Worm (Caenorhabditis elegans): Measurements from ENCODE around the gene R08C7.1.
A peak's percentile ranks its signal among the peaks of the same experiment; 100 is the strongest.

The R08C7.1 gene

DNA sequence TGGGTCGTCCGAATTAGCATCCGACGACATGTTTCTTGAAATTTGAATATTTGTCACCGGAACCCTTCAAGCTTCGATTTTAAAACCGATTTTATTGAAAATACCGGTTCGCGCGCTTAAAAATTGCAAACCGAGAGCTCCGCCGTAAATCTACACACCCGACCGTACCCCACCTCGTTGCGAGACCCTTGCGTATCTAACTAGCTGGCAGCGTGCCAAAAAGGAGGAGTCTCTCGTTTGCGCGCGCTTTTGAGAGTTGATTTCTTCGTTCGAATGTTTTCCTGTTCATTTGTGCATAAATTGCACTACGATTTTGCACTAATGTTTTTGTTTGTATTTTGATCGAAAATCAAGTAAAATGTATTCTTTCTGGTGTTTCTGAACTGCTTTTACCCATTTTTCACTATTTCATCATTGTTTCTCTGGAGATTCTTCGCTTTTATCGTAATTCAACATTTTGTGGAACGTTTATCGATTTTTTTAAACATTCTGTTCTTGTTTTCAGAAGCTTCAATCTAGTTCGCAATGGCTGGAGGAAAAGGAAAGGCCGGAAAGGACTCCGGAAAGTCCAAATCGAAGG lies 5.9 kb upstream of the R08C7.1 start, which contains the start of the genes wapl-1 and htz-1 (continued):
- TF ChIP-seq daf-12 (tag; optimal IDR thresholded peaks at IDR 0.05) (peak; percentile 42), unc-62 (GFP tag; optimal IDR thresholded peaks at IDR 0.05) (no peak), R02D3.7 (tag; optimal IDR thresholded peaks at IDR 0.05) (peak; percentile 99), egl-5 (tag; optimal IDR thresholded peaks at IDR 0.05) (peak; percentile 24), ztf-11 (tag; optimal IDR thresholded peaks at IDR 0.05) (no peak), nhr-67 (tag; optimal IDR thresholded peaks at IDR 0.05) (no peak), nfya-1 (tag; optimal IDR thresholded peaks at IDR 0.05; ENCODE audit: insufficient read depth) (peak; percentile 99), pha-4 (tag; optimal IDR thresholded peaks at IDR 0.05) (peak; percentile 99), fkh-10 (GFP tag; optimal IDR thresholded peaks at IDR 0.05) (peak; percentile 84), zag-1 (tag; optimal IDR thresholded peaks at IDR 0.05) (peak; percentile 42), elt-3 (tag; optimal IDR thresholded peaks at IDR 0.05) (peak in 1 of 3 experiments; percentile 18), hmg-11 (tag; optimal IDR thresholded peaks at IDR 0.05) (peak; percentile 90), mdl-1 (tag; optimal IDR thresholded peaks at IDR 0.05) (peak; percentile 49), lsy-12 (tag; optimal IDR thresholded peaks at IDR 0.05) (peak; percentile 94)

- no peak for TF ChIP-seq nhr-43 (tag; optimal IDR thresholded peaks at IDR 0.05; ENCODE audit: poor library complexity, severe bottlenecking)
- TF ChIP-seq ceh-28 (tag; optimal IDR thresholded peaks at IDR 0.05), result peak; percentile 84
- TF ChIP-seq nhr-25 (tag; optimal IDR thresholded peaks at IDR 0.05), result peak; percentile 50
- TF ChIP-seq unc-62 (GFP tag; optimal IDR thresholded peaks at IDR 0.05), result no peak
- TF ChIP-seq eor-1 (tag; optimal IDR thresholded peaks at IDR 0.05), result no peak
- TF ChIP-seq pha-4 (tag; optimal IDR thresholded peaks at IDR 0.05), result peak; percentile 65
- no peak for TF ChIP-seq ztf-4 (tag; optimal IDR thresholded peaks at IDR 0.05)
- TF ChIP-seq nfya-1 (tag; optimal IDR thresholded peaks at IDR 0.05; ENCODE audit: insufficient read depth), result peak; percentile 59
- peak; percentile 1 for TF ChIP-seq ZK546.5 (tag; optimal IDR thresholded peaks at IDR 0.05)
- TF ChIP-seq R02D3.7 (tag; optimal IDR thresholded peaks at IDR 0.05), result peak; percentile 42
- peak; percentile 43 for TF ChIP-seq nhr-23 (tag; optimal IDR thresholded peaks at IDR 0.05)
- TF ChIP-seq pqm-1 (tag; optimal IDR thresholded peaks at IDR 0.05), result peak; percentile 20
- TF ChIP-seq ama-1 (optimal IDR thresholded peaks at IDR 0.05), result peak; percentile 83
- no peak for TF ChIP-seq nhr-77 (tag; optimal IDR thresholded peaks at IDR 0.05)
Measured at ce11 chrIV:4446884-4447283, 4.8 kb upstream of the R08C7.1 start.

DNA sequence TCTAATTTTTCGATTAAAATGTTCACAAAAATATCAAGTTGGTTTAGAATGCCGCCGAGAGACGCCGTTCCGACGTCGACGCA lies 4.6 kb upstream of the R08C7.1 start, which contains the start of gene chat-1:
Gene chat-1, plus strand, starts transcription at position 48 of the 83 bp plus-strand sequence.
- TF ChIP-seq hmg-11 (tag; optimal IDR thresholded peaks at IDR 0.05) (no peak), mml-1 (tag; optimal IDR thresholded peaks at IDR 0.05) (no peak)

DNA sequence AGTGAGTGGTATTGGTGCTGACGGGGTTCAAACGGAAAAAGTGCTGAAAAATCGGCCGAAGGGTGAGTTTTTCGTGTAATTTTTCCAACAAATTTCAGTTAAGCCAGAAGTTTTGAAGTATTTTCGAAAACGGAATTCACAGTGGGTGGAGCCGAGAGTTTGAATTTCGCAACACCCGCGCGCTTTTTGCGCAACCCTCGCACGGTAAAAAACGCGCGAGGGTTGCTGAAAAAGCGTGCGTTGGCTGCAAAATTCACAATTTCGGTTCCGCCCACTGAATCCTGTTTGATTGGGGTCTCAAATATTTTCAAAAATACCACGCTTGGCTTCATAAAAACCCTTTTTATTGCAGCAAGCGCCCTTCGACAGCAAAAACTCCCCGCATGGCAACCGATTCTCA lies 4.3 kb upstream of the R08C7.1 start:
- TF ChIP-seq nhr-237 (tag; optimal IDR thresholded peaks at IDR 0.05) (no peak), ztf-11 (tag; optimal IDR thresholded peaks at IDR 0.05) (no peak), nhr-11 (tag; optimal IDR thresholded peaks at IDR 0.05) (no peak), nhr-28 (tag; optimal IDR thresholded peaks at IDR 0.05) (no peak), mml-1 (tag; optimal IDR thresholded peaks at IDR 0.05) (no peak), sea-2 (GFP tag; optimal IDR thresholded peaks at IDR 0.05) (no peak), R02D3.7 (tag; optimal IDR thresholded peaks at IDR 0.05) (no peak), ceh-16 (tag; optimal IDR thresholded peaks at IDR 0.05) (no peak), lsy-12 (tag; optimal IDR thresholded peaks at IDR 0.05) (no peak), daf-12 (tag; optimal IDR thresholded peaks at IDR 0.05) (no peak)

DNA sequence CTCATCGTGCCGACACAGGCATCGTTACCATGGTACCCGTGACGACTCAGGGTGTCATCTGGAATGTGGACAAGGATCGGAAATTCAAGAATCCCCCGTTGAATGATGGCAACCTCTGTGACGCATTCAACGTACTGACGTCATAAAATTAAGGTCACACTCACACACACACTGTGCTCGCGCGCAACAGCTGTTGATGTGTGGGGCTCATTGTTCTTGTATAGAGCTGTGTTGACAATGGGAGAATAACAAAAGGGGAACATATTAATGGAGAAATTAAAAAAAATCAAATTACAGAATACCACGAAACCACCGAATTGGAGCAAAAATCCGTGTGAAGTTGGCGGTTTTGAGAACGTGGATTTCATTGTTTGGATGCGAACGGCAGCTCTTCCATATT lies 3.3 kb upstream of the R08C7.1 start:
- TF ChIP-seq hmg-11 (tag; optimal IDR thresholded peaks at IDR 0.05) (no peak), pha-4 (tag; optimal IDR thresholded peaks at IDR 0.05) (peak; percentile 8)

ce11 chrIV:4449439-4449838 lies 2.2 kb upstream of the R08C7.1 start, which contains the start of gene R08C7.12:
Gene R08C7.12 (plus strand): TSS chrIV:4449739.
- TF ChIP-seq lin-15B (tag; optimal IDR thresholded peaks at IDR 0.05), result no peak
- no peak for TF ChIP-seq elt-2 (tag; optimal IDR thresholded peaks at IDR 0.05)
- no peak for TF ChIP-seq unc-62 (GFP tag; optimal IDR thresholded peaks at IDR 0.05)
- no peak for TF ChIP-seq jun-1 (tag; optimal IDR thresholded peaks at IDR 0.05)
- TF ChIP-seq nhr-43 (tag; optimal IDR thresholded peaks at IDR 0.05; ENCODE audit: poor library complexity, severe bottlenecking), result no peak
- TF ChIP-seq lsy-12 (tag; optimal IDR thresholded peaks at IDR 0.05), result no peak
- no peak for TF ChIP-seq mdl-1 (tag; optimal IDR thresholded peaks at IDR 0.05)
- TF ChIP-seq nhr-76 (tag; optimal IDR thresholded peaks at IDR 0.05), result no peak
- TF ChIP-seq R02D3.7 (tag; optimal IDR thresholded peaks at IDR 0.05), result no peak
- no peak for TF ChIP-seq aly-2 (tag; optimal IDR thresholded peaks at IDR 0.05)
- TF ChIP-seq hmg-11 (tag; optimal IDR thresholded peaks at IDR 0.05), result no peak
- TF ChIP-seq nhr-23 (tag; optimal IDR thresholded peaks at IDR 0.05), result no peak

Measured in whole organism, L3 larva.